Worm (Caenorhabditis elegans): Measurements from ENCODE around the gene metl-5.

metl-5 gene

ce11 chrIII:4754001-4754561, 48.7 kb upstream of the metl-5 start, which contains the start of the genes rps-0 and rbg-3 (continued):
- no peak for TF ChIP-seq snpc-4 (GFP tag; optimal IDR thresholded peaks at IDR 0.05)
- peak in 3 of 4 experiments; percentile 53 to 74 (median 61) for TF ChIP-seq snpc-4 (tag; optimal IDR thresholded peaks at IDR 0.05)
- peak; percentile 80 for TF ChIP-seq rcor-1 (GFP tag; IDR thresholded peaks at IDR 0.05)
- no peak for TF ChIP-seq B0261.1 (tag; optimal IDR thresholded peaks at IDR 0.05)
- peak; percentile 77 for TF ChIP-seq madf-10 (tag; optimal IDR thresholded peaks at IDR 0.05)
- TF ChIP-seq snpc-3.4 (tag; optimal IDR thresholded peaks at IDR 0.05): peak; percentile 91
- TF ChIP-seq dpl-1 (GFP tag; optimal IDR thresholded peaks at IDR 0.05): peak; percentile 75
- TF ChIP-seq ekl-4 (GFP tag; IDR thresholded peaks at IDR 0.05): peak; percentile 41
- 0 out of 2 replicates have a peak, but pooled peaks have one; percentile 36 for TF ChIP-seq madf-3 (GFP tag; IDR thresholded peaks at IDR 0.05)
- TF ChIP-seq ceh-100 (GFP tag; IDR thresholded peaks at IDR 0.05): peak; percentile 27; the same call in 1 of the 2 replicates
- TF ChIP-seq xnd-1 (tag; optimal IDR thresholded peaks at IDR 0.05): peak; percentile 20
- TF ChIP-seq madf-6 (GFP tag; IDR thresholded peaks at IDR 0.05): peak; percentile 82
- TF ChIP-seq fkh-3 (tag; optimal IDR thresholded peaks at IDR 0.05): no peak
- peak; percentile 89 for TF ChIP-seq hmg-1.2 (GFP tag; IDR thresholded peaks at IDR 0.05)
- peak; percentile 86 for TF ChIP-seq nfyb-1 (GFP tag; IDR thresholded peaks at IDR 0.05)
- peak; percentile 90 for TF ChIP-seq ztf-18 (tag; optimal IDR thresholded peaks at IDR 0.05)
- peak; percentile 77 for TF ChIP-seq pbrm-1 (GFP tag; IDR thresholded peaks at IDR 0.05)
- no peak; the same call in 1 of the 2 replicates for TF ChIP-seq C06A6.2 (GFP tag; conservative IDR thresholded peaks at IDR 0.05)
- peak; percentile 99 for TF ChIP-seq F33H1.4 (GFP tag; IDR thresholded peaks at IDR 0.05)
- TF ChIP-seq let-607 (tag; optimal IDR thresholded peaks at IDR 0.05): peak in 1 of 2 experiments; percentile 74
- peak; percentile 76 for TF ChIP-seq K11D2.4 (GFP tag; IDR thresholded peaks at IDR 0.05)
- TF ChIP-seq snpc-1.3 (tag; optimal IDR thresholded peaks at IDR 0.05; ENCODE audit: insufficient read depth): peak; percentile 87
- TF ChIP-seq attf-5 (GFP tag; optimal IDR thresholded peaks at IDR 0.05): peak; percentile 93
- no peak for TF ChIP-seq attf-6 (GFP tag; IDR thresholded peaks at IDR 0.05)
- TF ChIP-seq lin-35 (GFP tag; optimal IDR thresholded peaks at IDR 0.05): peak in 2 of 3 experiments; percentile 64 to 92
- 0 out of 2 replicates have a peak, but pooled peaks have one; percentile 30 for TF ChIP-seq Y95B8A.8 (GFP tag; IDR thresholded peaks at IDR 0.05)
- no peak for TF ChIP-seq ccch-3 (GFP tag; optimal IDR thresholded peaks at IDR 0.05)
- peak; percentile 89 for TF ChIP-seq lin-54 (GFP tag; optimal IDR thresholded peaks at IDR 0.05)
- TF ChIP-seq let-526 (GFP tag; IDR thresholded peaks at IDR 0.05): no peak
- peak; percentile 24 for TF ChIP-seq somi-1 (GFP tag; optimal IDR thresholded peaks at IDR 0.05)
- peak; percentile 68 for TF ChIP-seq lsl-1 (GFP tag; optimal IDR thresholded peaks at IDR 0.05)
- peak; percentile 88 for TF ChIP-seq tlf-1 (GFP tag; optimal IDR thresholded peaks at IDR 0.05)
- peak; percentile 83 for TF ChIP-seq mcd-1 (GFP tag; IDR thresholded peaks at IDR 0.05)

DNA sequence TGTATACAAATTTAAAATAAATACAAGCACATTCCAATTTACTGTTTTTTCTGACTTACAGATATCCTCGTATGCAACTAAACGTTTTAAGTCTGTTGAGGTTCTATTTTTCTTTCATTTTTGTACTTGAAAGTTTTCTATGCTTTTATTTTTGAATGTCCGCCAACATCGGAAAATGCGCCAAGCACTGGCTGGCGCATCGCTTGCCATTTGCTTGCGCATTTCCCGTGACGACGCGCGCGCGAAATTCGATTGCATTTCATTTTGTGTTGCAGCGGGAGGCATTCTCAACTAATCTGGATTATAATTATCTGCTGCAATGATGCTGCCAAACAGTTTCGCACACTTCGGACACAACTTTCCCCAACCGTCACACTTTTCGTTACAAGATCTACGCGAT, 45.8 kb upstream of the metl-5 start, which contains the start of gene fbxl-2:
Gene fbxl-2 (plus strand): TSS at position 278 of the 400 bp plus-strand sequence.
- TF ChIP-seq bed-1 (GFP tag; IDR thresholded peaks at IDR 0.05) (no peak), efl-1 (GFP tag; optimal IDR thresholded peaks at IDR 0.05) (peak; percentile 96), nfya-2 (GFP tag; IDR thresholded peaks at IDR 0.05) (0 out of 2 replicates have a peak, but pooled peaks have one; percentile 65), nhr-120 (GFP tag; IDR thresholded peaks at IDR 0.05) (no peak), dpl-1 (GFP tag; optimal IDR thresholded peaks at IDR 0.05) (peak; percentile 98), T07F8.4 (tag; optimal IDR thresholded peaks at IDR 0.05) (peak; percentile 0), egl-18 (GFP tag; IDR thresholded peaks at IDR 0.05) (0 out of 2 replicates have a peak, but pooled peaks have one; percentile 73), C06A6.2 (GFP tag; conservative IDR thresholded peaks at IDR 0.05) (peak; percentile 85), pbrm-1 (GFP tag; IDR thresholded peaks at IDR 0.05) (peak; percentile 94), athp-1 (tag; optimal IDR thresholded peaks at IDR 0.05) (peak; percentile 79), ztf-3 (GFP tag; optimal IDR thresholded peaks at IDR 0.05) (peak; percentile 7), cebp-2 (GFP tag; IDR thresholded peaks at IDR 0.05) (peak; percentile 71; the same call in 1 of the 2 replicates), ztf-22 (GFP tag; optimal IDR thresholded peaks at IDR 0.05) (no peak), nhr-90 (tag; optimal IDR thresholded peaks at IDR 0.05) (peak; percentile 60), K11D2.4 (GFP tag; IDR thresholded peaks at IDR 0.05) (peak; percentile 91), madf-3 (GFP tag; IDR thresholded peaks at IDR 0.05) (peak; percentile 95), attf-3 (GFP tag; conservative IDR thresholded peaks at IDR 0.05) (peak; percentile 80), tbx-9 (tag; optimal IDR thresholded peaks at IDR 0.05; ENCODE audit: borderline replicate concordance) (no peak), ccch-3 (GFP tag; optimal IDR thresholded peaks at IDR 0.05) (peak; percentile 22), sdz-38 (tag; optimal IDR thresholded peaks at IDR 0.05) (no peak), let-607 (tag; optimal IDR thresholded peaks at IDR 0.05) (peak; percentile 54 to 83)
